Fruit fly (Drosophila melanogaster) whole organism, embryonic: ENCODE measurements around the gene Duox.

Source experiments
- Abd-B ChIP-seq: fragments of 200-800 bp; sonication (Bioruptor generic); optimal IDR thresholded peaks from 2 replicates; lab custom pipeline; 2018; ENCODE audit warnings: missing biosample characterization, mild to moderate bottlenecking, missing genetic modification characterization, moderate library complexity
- CG1024 ChIP-seq: fragments of 200-800 bp; sonication (Bioruptor generic); IDR thresholded peaks from 2 replicates; pipeline ENCODE4 v1.3.6; 2022; ENCODE audit warnings: missing biosample characterization, missing genetic modification characterization
- CG10431 ChIP-seq: fragments of 200-800 bp; sonication (Bioruptor generic); optimal IDR thresholded peaks from 3 replicates; lab custom pipeline; 2018; ENCODE audit warnings: missing biosample characterization, mild to moderate bottlenecking, missing genetic modification characterization
- CG10543 ChIP-seq: fragments of 200-800 bp; sonication (Bioruptor generic); optimal IDR thresholded peaks from 3 replicates; lab custom pipeline; 2017; ENCODE audit warnings: missing biosample characterization, mild to moderate bottlenecking, missing genetic modification characterization, moderate library complexity
- CG11247 ChIP-seq: fragments of 200-800 bp; sonication (Bioruptor generic); IDR thresholded peaks from 2 replicates; pipeline ENCODE4 v1.3.6; 2022; ENCODE audit warnings: missing biosample characterization, missing genetic modification characterization
- CG12071 ChIP-seq: fragments of 200-800 bp; sonication (Bioruptor generic); optimal IDR thresholded peaks from 3 replicates; lab custom pipeline; 2018; ENCODE audit warnings: missing biosample characterization, mild to moderate bottlenecking, missing genetic modification characterization
- CG13287 ChIP-seq: fragments of 200-800 bp; sonication (Bioruptor generic); IDR thresholded peaks from 2 replicates; pipeline ENCODE4 v1.3.6; 2022; ENCODE audit warnings: missing biosample characterization, missing genetic modification characterization; ENCODE audit not compliant: partially characterized antibody
- CG14050 ChIP-seq: fragments of 200-800 bp; sonication (Bioruptor generic); IDR thresholded peaks from 3 replicates; pipeline ENCODE4 v1.3.6; 2022; ENCODE audit warnings: missing biosample characterization, missing genetic modification characterization
- CG30431 ChIP-seq: fragments of 200-800 bp; sonication (Bioruptor generic); optimal IDR thresholded peaks from 2 replicates; lab custom pipeline; 2017; ENCODE audit warnings: missing biosample characterization, missing genetic modification characterization
- CG32532 ChIP-seq: fragments of 200-800 bp; sonication (Bioruptor generic); IDR thresholded peaks from 2 replicates; pipeline ENCODE4 v1.3.6; 2022; ENCODE audit warnings: missing biosample characterization, missing genetic modification characterization
- CG34376 ChIP-seq: fragments of 200-800 bp; sonication (Bioruptor generic); optimal IDR thresholded peaks from 2 replicates; lab custom pipeline; 2018; ENCODE audit warnings: missing biosample characterization, mild to moderate bottlenecking, missing genetic modification characterization
- CG5180 ChIP-seq: fragments of 200-800 bp; sonication (Bioruptor generic); optimal IDR thresholded peaks from 3 replicates; lab custom pipeline; 2017; ENCODE audit warnings: missing biosample characterization, missing genetic modification characterization, mild to moderate bottlenecking, moderate library complexity, missing genetic modification reagents
- CG6175 ChIP-seq: fragments of 200-800 bp; sonication (Bioruptor generic); IDR thresholded peaks from 3 replicates; pipeline ENCODE4 v1.3.6; 2022; ENCODE audit warnings: missing biosample characterization, missing genetic modification characterization
- CG6791 ChIP-seq: fragments of 200-800 bp; sonication (Bioruptor generic); IDR thresholded peaks from 3 replicates; pipeline ENCODE4 v1.3.6; 2022; ENCODE audit warnings: missing biosample characterization, missing genetic modification characterization; ENCODE audit not compliant: partially characterized antibody
- Dad ChIP-seq: fragments of 200-800 bp; sonication (Bioruptor generic); optimal IDR thresholded peaks from 3 replicates; lab custom pipeline; 2016; ENCODE audit warnings: missing biosample characterization, missing genetic modification characterization
- Deaf1 ChIP-seq: fragments of 200-800 bp; optimal IDR thresholded peaks from 3 replicates; lab custom pipeline; 2019; ENCODE audit warnings: missing biosample characterization, mild to moderate bottlenecking, missing genetic modification characterization, moderate library complexity
- Dfd ChIP-seq, 2 experiments: fragments of >200 bp; optimal IDR thresholded peaks; 2 replicates each; lab custom pipeline; 2017; ENCODE audit warnings: missing biosample characterization in 2 of 2, missing genetic modification characterization in 2 of 2
- Dll ChIP-seq: fragments of 200-800 bp; sonication (Bioruptor generic); IDR thresholded peaks from 4 replicates; pipeline ENCODE4 v1.3.6; 2022; ENCODE audit warnings: missing biosample characterization, missing genetic modification characterization; ENCODE audit not compliant: partially characterized antibody
- Doc2 ChIP-seq: fragments of 200-800 bp; sonication (Bioruptor generic); IDR thresholded peaks from 2 replicates; pipeline ENCODE4 v1.3.6; 2022; ENCODE audit warnings: missing biosample characterization, missing genetic modification characterization
- Dref ChIP-seq: fragments of 200-800 bp; sonication (Bioruptor generic); IDR thresholded peaks from 2 replicates; pipeline ENCODE4 v1.3.6; 2022; ENCODE audit warnings: missing biosample characterization, missing genetic modification characterization
- Ets97D ChIP-seq: fragments of 200-800 bp; sonication (Bioruptor generic); optimal IDR thresholded peaks from 3 replicates; lab custom pipeline; 2016; ENCODE audit warnings: missing biosample characterization, missing genetic modification characterization
- Fer1 ChIP-seq: fragments of 200-800 bp; sonication (Bioruptor generic); optimal IDR thresholded peaks from 2 replicates; lab custom pipeline; 2017; ENCODE audit warnings: missing biosample characterization, mild to moderate bottlenecking, missing genetic modification characterization
- H2.0 ChIP-seq: fragments of 200-800 bp; sonication (Bioruptor generic); IDR thresholded peaks from 2 replicates; pipeline ENCODE4 v1.3.6; 2022; ENCODE audit warnings: missing biosample characterization, missing genetic modification characterization
- HLH54F ChIP-seq: fragments of 200-800 bp; sonication (Bioruptor generic); optimal IDR thresholded peaks from 3 replicates; lab custom pipeline; 2016; ENCODE audit warnings: missing biosample characterization, missing genetic modification characterization
- Hr78 ChIP-seq, 2 experiments: fragments of 200-800 bp in 1 of 2; fragments of >200 bp in 1 of 2; sonication (Bioruptor generic) in 1 of 2; optimal IDR thresholded peaks; 2 replicates each; lab custom pipeline; 2017 to 2019; ENCODE audit warnings: missing biosample characterization in 2 of 2, missing genetic modification characterization in 2 of 2, mild to moderate bottlenecking in 1 of 2, moderate library complexity in 1 of 2
- Jarid2 ChIP-seq: fragments of 200-800 bp; sonication (Bioruptor generic); optimal IDR thresholded peaks from 3 replicates; lab custom pipeline; 2017; ENCODE audit warnings: mild to moderate bottlenecking, missing biosample characterization, missing genetic modification reagents, missing genetic modification characterization
- Med ChIP-seq: fragments of 200-800 bp; sonication (Bioruptor generic); peaks from one replicate; lab custom pipeline; 2016; ENCODE audit warnings: missing biosample characterization, missing genetic modification characterization, mild to moderate bottlenecking, inconsistent platforms, moderate library complexity
- Nf-YA ChIP-seq: fragments of 200-800 bp; sonication (Bioruptor generic); IDR thresholded peaks from 2 replicates; pipeline ENCODE4 v1.3.6; 2022; ENCODE audit warnings: missing biosample characterization, missing genetic modification characterization
- Nf-YB ChIP-seq: fragments of 200-800 bp; sonication (Bioruptor generic); optimal IDR thresholded peaks from 3 replicates; lab custom pipeline; 2019; ENCODE audit warnings: missing biosample characterization, mild to moderate bottlenecking, missing genetic modification characterization, moderate library complexity
- Pdp1 ChIP-seq, 2 experiments: fragments of 200-800 bp; sonication (Bioruptor generic); optimal IDR thresholded peaks; 3 replicates each; lab custom pipeline; 2016; ENCODE audit warnings: missing biosample characterization in 2 of 2, missing genetic modification characterization in 2 of 2, mild to moderate bottlenecking in 1 of 2, moderate library complexity in 1 of 2
- amos ChIP-seq: fragments of 200-800 bp; sonication (Bioruptor generic); IDR thresholded peaks from 2 replicates; pipeline ENCODE4 v1.3.6; 2022; ENCODE audit warnings: missing biosample characterization, missing genetic modification characterization; ENCODE audit not compliant: partially characterized antibody
- cad ChIP-seq: fragments of >200 bp; optimal IDR thresholded peaks from 2 replicates; lab custom pipeline; 2017; ENCODE audit warnings: missing biosample characterization, missing genetic modification characterization
- caup ChIP-seq: fragments of 200-800 bp; sonication (Bioruptor generic); optimal IDR thresholded peaks from 3 replicates; lab custom pipeline; 2017; ENCODE audit warnings: missing biosample characterization, mild to moderate bottlenecking, missing genetic modification characterization, moderate library complexity; ENCODE audit not compliant: severe bottlenecking
- chinmo ChIP-seq: fragments of 200-800 bp; sonication (Bioruptor generic); IDR thresholded peaks from 4 replicates; pipeline ENCODE4 v1.3.6; 2022; ENCODE audit warnings: missing biosample characterization, missing genetic modification characterization; ENCODE audit not compliant: partially characterized antibody
- croc ChIP-seq: fragments of 200-800 bp; sonication (Bioruptor generic); conservative IDR thresholded peaks from 3 replicates; pipeline ENCODE4 v1.3.6; 2022; ENCODE audit warnings: missing biosample characterization, missing genetic modification characterization
- cwo ChIP-seq: fragments of 200-800 bp; sonication (Bioruptor generic); optimal IDR thresholded peaks from 3 replicates; lab custom pipeline; 2017; ENCODE audit warnings: missing biosample characterization, missing genetic modification characterization, mild to moderate bottlenecking, moderate library complexity, missing genetic modification reagents
- hbn ChIP-seq: fragments of 200-800 bp; sonication (Bioruptor generic); IDR thresholded peaks from 2 replicates; pipeline ENCODE4 v1.3.6; 2022; ENCODE audit warnings: missing biosample characterization, missing genetic modification characterization; ENCODE audit not compliant: partially characterized antibody
- jing ChIP-seq: fragments of 200-800 bp; sonication (Bioruptor generic); optimal IDR thresholded peaks from 2 replicates; lab custom pipeline; 2018; ENCODE audit warnings: missing biosample characterization, mild to moderate bottlenecking, missing genetic modification characterization
- knrl ChIP-seq: fragments of 200-800 bp; sonication (Bioruptor generic); IDR thresholded peaks from 3 replicates; pipeline ENCODE4 v1.3.6; 2022; ENCODE audit warnings: missing biosample characterization, missing genetic modification characterization; ENCODE audit not compliant: partially characterized antibody
- lab ChIP-seq: fragments of 200-800 bp; sonication (Bioruptor generic); optimal IDR thresholded peaks from 3 replicates; lab custom pipeline; 2017; ENCODE audit warnings: missing biosample characterization, missing genetic modification characterization, mild to moderate bottlenecking, moderate library complexity, missing genetic modification reagents
- mld ChIP-seq: fragments of 200-800 bp; sonication (Bioruptor generic); IDR thresholded peaks from 3 replicates; pipeline ENCODE4 v1.3.6; 2022; ENCODE audit warnings: missing biosample characterization, missing genetic modification characterization; ENCODE audit not compliant: partially characterized antibody
- pan ChIP-seq, 4 experiments: fragments of >200 bp in 3 of 4; fragments of 200-800 bp in 1 of 4; sonication (Bioruptor generic) in 1 of 4; optimal IDR thresholded peaks in 3 of 4; IDR thresholded peaks in 1 of 4; 2 replicates each; pipeline versions ENCODE4 v1.3.6 to Lab custom; 2017 to 2022; ENCODE audit warnings: missing biosample characterization in 2 of 4, missing genetic modification characterization in 2 of 4, mixed read lengths in 1 of 4
- sug ChIP-seq: fragments of 200-800 bp; optimal IDR thresholded peaks from 2 replicates; lab custom pipeline; 2019; ENCODE audit warnings: missing biosample characterization, mild to moderate bottlenecking, missing genetic modification characterization, moderate library complexity
- vnd ChIP-seq: fragments of 200-800 bp; sonication (Bioruptor generic); IDR thresholded peaks from 3 replicates; pipeline ENCODE4 v1.3.6; 2022; ENCODE audit warnings: missing biosample characterization, missing genetic modification characterization; ENCODE audit not compliant: partially characterized antibody

The Duox gene

DNA sequence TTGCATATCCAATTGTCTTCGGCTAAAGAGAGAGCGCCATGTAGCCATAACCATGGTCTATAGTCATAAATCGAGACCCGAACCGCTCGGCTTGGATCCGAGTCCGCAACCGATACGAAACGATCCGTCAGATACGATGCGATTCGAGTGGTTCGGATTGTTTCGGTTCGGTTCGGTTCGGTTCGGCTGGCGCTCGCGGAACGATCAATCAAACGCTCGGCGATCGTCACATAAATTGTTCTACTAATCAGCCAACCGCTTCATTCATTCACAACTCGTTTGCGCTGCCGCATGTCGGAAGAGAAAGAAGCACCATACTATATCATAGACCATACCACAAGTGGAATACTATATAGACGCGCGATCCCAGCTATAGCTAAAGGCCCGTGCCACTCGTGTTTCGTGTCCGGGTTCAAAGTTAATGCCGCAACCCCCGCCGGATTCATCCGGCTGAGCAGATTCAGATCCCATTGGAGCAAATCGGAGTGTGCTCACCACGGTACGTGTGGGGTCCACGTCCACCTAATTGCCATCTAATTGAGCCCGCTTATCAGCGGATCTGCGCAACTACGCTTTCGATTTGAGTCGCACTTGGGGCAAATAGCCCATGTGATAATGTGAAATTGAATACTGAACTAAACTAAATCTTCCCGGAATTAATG, 21.9 kb downstream of the Duox start:
- no peak for TF ChIP-seq Ets97D (GFP tag; lab: Kevin White, UChicago)
- peak in 1 of 2 experiments; percentile 33 for TF ChIP-seq Pdp1 (GFP tag; optimal IDR thresholded peaks at IDR 0.05; lab: Kevin White, UChicago)
- TF ChIP-seq CG13287 = peak; percentile 37; the same call in 1 of the 2 replicates
- TF ChIP-seq Dref (GFP tag; lab: Robert Waterston, UW) = no peak
- TF ChIP-seq pan (optimal IDR thresholded peaks at IDR 0.05; lab: Kevin White, UChicago) = no peak
- no peak for TF ChIP-seq pan (GFP tag; optimal IDR thresholded peaks at IDR 0.05 in 1 of 2, IDR thresholded peaks at IDR 0.05 in 1 of 2)
- peak; percentile 21; the same call in 1 of the 2 replicates for TF ChIP-seq CG32532 (GFP tag; lab: Robert Waterston, UW)
- no peak for TF ChIP-seq croc (GFP tag; lab: Robert Waterston, UW)
- peak; percentile 4 for TF ChIP-seq CG10543 (GFP tag; lab: Kevin White, UChicago)
- no peak for TF ChIP-seq CG1024 (GFP tag; lab: Robert Waterston, UW)
- TF ChIP-seq Dfd (GFP tag; optimal IDR thresholded peaks at IDR 0.05; lab: Kevin White, UChicago) = no peak
- 0 out of 3 replicates have a peak, but pooled peaks have one; percentile 21 for TF ChIP-seq knrl
- TF ChIP-seq Med = peak; percentile 58
- peak; percentile 56 for TF ChIP-seq Jarid2 (GFP tag; lab: Kevin White, UChicago)
- no peak for TF ChIP-seq Abd-B (GFP tag; lab: Kevin White, UChicago)
- TF ChIP-seq Deaf1 = peak; percentile 99
- 0 out of 3 replicates have a peak, but pooled peaks have one; percentile 25 for TF ChIP-seq CG6791 (GFP tag; lab: Robert Waterston, UW)
- TF ChIP-seq CG14050 (GFP tag; lab: Robert Waterston, UW) = peak; percentile 56; the same call in 2 of the 3 replicates
- TF ChIP-seq cad = peak; percentile 73
- TF ChIP-seq hbn (GFP tag; lab: Robert Waterston, UW) = no peak
- TF ChIP-seq CG11247 = no peak
- no peak for TF ChIP-seq CG30431 (GFP tag; lab: Kevin White, UChicago)
- TF ChIP-seq CG5180 (GFP tag; lab: Kevin White, UChicago) = peak; percentile 95
- TF ChIP-seq Nf-YB (GFP tag; lab: Kevin White, UChicago) = peak; percentile 44
- no peak for TF ChIP-seq CG12071 (GFP tag; lab: Kevin White, UChicago)
- peak; percentile 75 for TF ChIP-seq lab (GFP tag; lab: Kevin White, UChicago)
- no peak for TF ChIP-seq CG10431 (GFP tag; lab: Kevin White, UChicago)
- peak; percentile 55 for TF ChIP-seq jing
- TF ChIP-seq caup (GFP tag; lab: Kevin White, UChicago) = peak; percentile 17
- TF ChIP-seq Nf-YA = no peak
- no peak for TF ChIP-seq H2.0
- 0 out of 3 replicates have a peak, but pooled peaks have one; percentile 15 for TF ChIP-seq CG6175 (GFP tag; lab: Robert Waterston, UW)
- TF ChIP-seq Hr78 (GFP tag; optimal IDR thresholded peaks at IDR 0.05; lab: Kevin White, UChicago) = no peak
- TF ChIP-seq amos (GFP tag; lab: Robert Waterston, UW) = peak; percentile 13; the same call in 1 of the 2 replicates
- TF ChIP-seq sug (tag; lab: Kevin White, UChicago) = peak; percentile 90
- TF ChIP-seq Fer1 (GFP tag; lab: Kevin White, UChicago) = no peak
- no peak for TF ChIP-seq vnd (GFP tag; lab: Robert Waterston, UW)
- peak; percentile 42 for TF ChIP-seq CG34376 (GFP tag; lab: Kevin White, UChicago)
- TF ChIP-seq chinmo (GFP tag; lab: Robert Waterston, UW) = 0 out of 4 replicates have a peak, but pooled peaks have one; percentile 43
- TF ChIP-seq HLH54F = no peak
- TF ChIP-seq cwo = peak; percentile 38
- TF ChIP-seq Dll (GFP tag; lab: Robert Waterston, UW) = no peak
- no peak for TF ChIP-seq Doc2
- no peak for TF ChIP-seq mld (GFP tag; lab: Robert Waterston, UW)
- no peak for TF ChIP-seq Dad (GFP tag; lab: Kevin White, UChicago)
